Fruit fly (Drosophila melanogaster) whole organism, embryonic: ENCODE results near the gene kairos.
A peak's percentile ranks its signal among the peaks of the same experiment; 100 is the strongest.

Experiments
- Atf6 ChIP-seq: fragments of 200-800 bp; sonication (Bioruptor generic); IDR thresholded peaks from 2 replicates; pipeline ENCODE4 v1.3.6; 2022; ENCODE audit warnings: missing biosample characterization, missing genetic modification characterization
- Bdp1 ChIP-seq: fragments of 200-800 bp; sonication (Bioruptor generic); optimal IDR thresholded peaks from 3 replicates; lab custom pipeline; 2016; ENCODE audit warnings: missing biosample characterization, missing genetic modification characterization
- CG10462 ChIP-seq: fragments of 200-800 bp; sonication (Bioruptor generic); optimal IDR thresholded peaks from 2 replicates; lab custom pipeline; 2016; ENCODE audit warnings: missing biosample characterization, missing genetic modification characterization
- CG10565 ChIP-seq: fragments of 200-800 bp; sonication (Bioruptor generic); optimal IDR thresholded peaks from 3 replicates; lab custom pipeline; 2016; ENCODE audit warnings: missing biosample characterization, mild to moderate bottlenecking, missing genetic modification characterization
- CG11504 ChIP-seq: fragments of 200-800 bp; sonication (Bioruptor generic); optimal IDR thresholded peaks from 3 replicates; lab custom pipeline; 2019; ENCODE audit warnings: missing biosample characterization, mild to moderate bottlenecking, missing genetic modification characterization, moderate library complexity
- CG12769 ChIP-seq: fragments of 200-800 bp; sonication (Bioruptor generic); optimal IDR thresholded peaks from 2 replicates; lab custom pipeline; 2019; ENCODE audit warnings: missing biosample characterization, mild to moderate bottlenecking, missing genetic modification characterization, moderate library complexity
- CG17328 ChIP-seq: fragments of 200-800 bp; sonication (Bioruptor generic); IDR thresholded peaks from 2 replicates; pipeline ENCODE4 v1.3.6; 2022; ENCODE audit warnings: missing biosample characterization, missing genetic modification characterization
- CG17361 ChIP-seq: fragments of 200-800 bp; sonication (Bioruptor generic); IDR thresholded peaks from 3 replicates; pipeline ENCODE4 v1.3.6; 2022; ENCODE audit warnings: missing biosample characterization, missing genetic modification characterization
- CG17829 ChIP-seq: fragments of 200-800 bp; optimal IDR thresholded peaks from 2 replicates; lab custom pipeline; 2019; ENCODE audit warnings: missing biosample characterization, mild to moderate bottlenecking, missing genetic modification characterization, moderate library complexity
- CG18599 ChIP-seq: fragments of 200-800 bp; sonication (Bioruptor generic); optimal IDR thresholded peaks from 3 replicates; lab custom pipeline; 2017; ENCODE audit warnings: missing biosample characterization, missing genetic modification characterization, mild to moderate bottlenecking, moderate library complexity, missing genetic modification reagents
- CG2116 ChIP-seq: fragments of 200-800 bp; sonication (Bioruptor generic); optimal IDR thresholded peaks from 3 replicates; lab custom pipeline; 2018; ENCODE audit warnings: missing biosample characterization, mild to moderate bottlenecking, missing genetic modification characterization
- CG2199 ChIP-seq: fragments of 200-800 bp; sonication (Bioruptor generic); IDR thresholded peaks from 3 replicates; pipeline ENCODE4 v1.3.6; 2022; ENCODE audit warnings: missing biosample characterization, missing genetic modification characterization
- CG2678 ChIP-seq: fragments of 200-800 bp; sonication (Bioruptor generic); optimal IDR thresholded peaks from 3 replicates; lab custom pipeline; 2019; ENCODE audit warnings: missing biosample characterization, mild to moderate bottlenecking, missing genetic modification characterization, moderate library complexity
- CG31224 ChIP-seq: fragments of 200-800 bp; sonication (Bioruptor generic); IDR thresholded peaks from 2 replicates; pipeline ENCODE4 v1.3.6; 2022; ENCODE audit warnings: missing biosample characterization, missing genetic modification characterization
- CG42726 ChIP-seq: fragments of 200-800 bp; sonication (Bioruptor generic); IDR thresholded peaks from 2 replicates; pipeline ENCODE4 v1.3.6; 2022; ENCODE audit warnings: missing biosample characterization, missing genetic modification characterization; ENCODE audit not compliant: partially characterized antibody
- CG4360 ChIP-seq: fragments of 200-800 bp; sonication (Bioruptor generic); IDR thresholded peaks from 2 replicates; pipeline ENCODE4 v1.3.6; 2022; ENCODE audit warnings: missing biosample characterization, missing genetic modification characterization
- CG4404 ChIP-seq: fragments of 200-800 bp; sonication (Bioruptor generic); IDR thresholded peaks from 2 replicates; pipeline ENCODE4 v1.3.6; 2022; ENCODE audit warnings: missing biosample characterization, missing genetic modification characterization
- CG6854 ChIP-seq: fragments of 200-800 bp; sonication (Bioruptor generic); optimal IDR thresholded peaks from 3 replicates; lab custom pipeline; 2017; ENCODE audit warnings: missing biosample characterization, mild to moderate bottlenecking, missing genetic modification characterization
- CrebB ChIP-seq: fragments of 200-800 bp; sonication (Bioruptor generic); optimal IDR thresholded peaks from 3 replicates; lab custom pipeline; 2018; ENCODE audit warnings: missing biosample characterization, mild to moderate bottlenecking, missing genetic modification characterization
- Deaf1 ChIP-seq: fragments of 200-800 bp; optimal IDR thresholded peaks from 3 replicates; lab custom pipeline; 2019; ENCODE audit warnings: missing biosample characterization, mild to moderate bottlenecking, missing genetic modification characterization, moderate library complexity
- Dip3 ChIP-seq: fragments of 200-800 bp; sonication (Bioruptor generic); optimal IDR thresholded peaks from 3 replicates; lab custom pipeline; 2016; ENCODE audit warnings: missing biosample characterization, missing genetic modification characterization
- HLH3B ChIP-seq: fragments of 200-800 bp; sonication (Bioruptor generic); IDR thresholded peaks from 2 replicates; pipeline ENCODE4 v1.3.6; 2022; ENCODE audit warnings: missing biosample characterization, missing genetic modification characterization
- Hr39 ChIP-seq: fragments of >200 bp; optimal IDR thresholded peaks from 2 replicates; lab custom pipeline; 2017
- Med ChIP-seq: fragments of 200-800 bp; sonication (Bioruptor generic); peaks from one replicate; lab custom pipeline; 2016; ENCODE audit warnings: missing biosample characterization, missing genetic modification characterization, mild to moderate bottlenecking, inconsistent platforms, moderate library complexity
- Mes4 ChIP-seq: fragments of 200-800 bp; sonication (Bioruptor generic); optimal IDR thresholded peaks from 2 replicates; lab custom pipeline; 2016; ENCODE audit warnings: missing biosample characterization, missing genetic modification characterization
- Nf-YC ChIP-seq: fragments of 200-800 bp; optimal IDR thresholded peaks from 3 replicates; lab custom pipeline; 2019; ENCODE audit warnings: missing biosample characterization, mild to moderate bottlenecking, missing genetic modification characterization, moderate library complexity
- Pdp1 ChIP-seq, 2 experiments: fragments of 200-800 bp; sonication (Bioruptor generic); optimal IDR thresholded peaks; 3 replicates each; lab custom pipeline; 2016; ENCODE audit warnings: missing biosample characterization in 2 of 2, missing genetic modification characterization in 2 of 2, mild to moderate bottlenecking in 1 of 2, moderate library complexity in 1 of 2
- Xrp1 ChIP-seq: fragments of 200-800 bp; sonication (Bioruptor generic); IDR thresholded peaks from 2 replicates; pipeline ENCODE4 v1.3.6; 2022; ENCODE audit warnings: missing biosample characterization, missing genetic modification characterization
- ab ChIP-seq: fragments of 200-800 bp; sonication (Bioruptor generic); optimal IDR thresholded peaks from 2 replicates; lab custom pipeline; 2016; ENCODE audit warnings: missing biosample characterization, missing genetic modification characterization
- abd-A ChIP-seq: fragments of 200-800 bp; sonication (Bioruptor generic); optimal IDR thresholded peaks from 3 replicates; lab custom pipeline; 2019; ENCODE audit warnings: missing biosample characterization, mild to moderate bottlenecking, missing genetic modification characterization, moderate library complexity
- chinmo ChIP-seq: fragments of 200-800 bp; sonication (Bioruptor generic); IDR thresholded peaks from 4 replicates; pipeline ENCODE4 v1.3.6; 2022; ENCODE audit warnings: missing biosample characterization, missing genetic modification characterization; ENCODE audit not compliant: partially characterized antibody
- ci ChIP-seq: fragments of 200-800 bp; sonication (Bioruptor generic); IDR thresholded peaks from 3 replicates; pipeline ENCODE4 v1.3.6; 2022; ENCODE audit warnings: missing biosample characterization, missing genetic modification characterization
- danr ChIP-seq: fragments of 200-800 bp; sonication (Bioruptor generic); IDR thresholded peaks from 2 replicates; pipeline ENCODE4 v1.3.6; 2022; ENCODE audit warnings: missing biosample characterization, missing genetic modification characterization
- ftz-f1 ChIP-seq: fragments of 200-800 bp; sonication (Bioruptor generic); optimal IDR thresholded peaks from 2 replicates; lab custom pipeline; 2016; ENCODE audit warnings: missing biosample characterization, missing genetic modification characterization
- gsb ChIP-seq: fragments of 200-800 bp; sonication (Bioruptor generic); IDR thresholded peaks from 2 replicates; pipeline ENCODE4 v1.3.6; 2022; ENCODE audit warnings: missing biosample characterization, missing genetic modification characterization
- ham ChIP-seq: fragments of 200-800 bp; sonication (Bioruptor generic); IDR thresholded peaks from 2 replicates; pipeline ENCODE4 v1.3.6; 2022; ENCODE audit warnings: missing biosample characterization, missing genetic modification characterization
- hth ChIP-seq: fragments of >200 bp; optimal IDR thresholded peaks from 2 replicates; lab custom pipeline; 2017; ENCODE audit warnings: inconsistent platforms
- ind ChIP-seq: fragments of 200-800 bp; sonication (Bioruptor generic); optimal IDR thresholded peaks from 3 replicates; lab custom pipeline; 2016; ENCODE audit warnings: missing biosample characterization, missing genetic modification characterization
- lov ChIP-seq, 2 experiments: fragments of 200-800 bp in 1 of 2; fragments of >200 bp in 1 of 2; sonication (Bioruptor generic) in 1 of 2; IDR thresholded peaks in 1 of 2; optimal IDR thresholded peaks in 1 of 2; 2 replicates in 1 of 2; 3 replicates in 1 of 2; pipeline versions ENCODE4 v1.3.6 to Lab custom; 2017 to 2022; ENCODE audit warnings: missing biosample characterization in 1 of 2, missing genetic modification characterization in 1 of 2
- luna ChIP-seq: fragments of 200-800 bp; sonication (Bioruptor generic); optimal IDR thresholded peaks from 2 replicates; lab custom pipeline; 2016; ENCODE audit warnings: missing biosample characterization, missing genetic modification characterization
- mld ChIP-seq: fragments of 200-800 bp; sonication (Bioruptor generic); IDR thresholded peaks from 3 replicates; pipeline ENCODE4 v1.3.6; 2022; ENCODE audit warnings: missing biosample characterization, missing genetic modification characterization; ENCODE audit not compliant: partially characterized antibody
- phol ChIP-seq: fragments of 200-800 bp; sonication (Bioruptor generic); optimal IDR thresholded peaks from 3 replicates; lab custom pipeline; 2018; ENCODE audit warnings: missing biosample characterization, mild to moderate bottlenecking, missing genetic modification characterization, moderate library complexity
- sd ChIP-seq: fragments of 200-800 bp; sonication (Bioruptor generic); optimal IDR thresholded peaks from 3 replicates; lab custom pipeline; 2018; ENCODE audit warnings: missing biosample characterization, mild to moderate bottlenecking, missing genetic modification characterization, moderate library complexity
- sens ChIP-seq: fragments of 200-800 bp; sonication (Bioruptor generic); peaks from one replicate; lab custom pipeline; 2016; ENCODE audit warnings: missing biosample characterization, missing genetic modification characterization
- sens-2 ChIP-seq: fragments of 200-800 bp; sonication (Bioruptor generic); IDR thresholded peaks from 2 replicates; pipeline ENCODE4 v1.3.6; 2022; ENCODE audit warnings: missing biosample characterization, missing genetic modification characterization
- slbo ChIP-seq: fragments of 200-800 bp; sonication (Bioruptor generic); IDR thresholded peaks from 2 replicates; pipeline ENCODE4 v1.3.6; 2022; ENCODE audit warnings: missing biosample characterization, missing genetic modification characterization
- sob ChIP-seq: fragments of 200-800 bp; sonication (Bioruptor generic); IDR thresholded peaks from 2 replicates; pipeline ENCODE4 v1.3.6; 2022; ENCODE audit warnings: missing biosample characterization, missing genetic modification characterization
- unpg ChIP-seq: fragments of 200-800 bp; sonication (Bioruptor generic); optimal IDR thresholded peaks from 3 replicates; lab custom pipeline; 2018; ENCODE audit warnings: missing biosample characterization, mild to moderate bottlenecking, missing genetic modification characterization, moderate library complexity
- vvl ChIP-seq: fragments of 200-800 bp; sonication (Bioruptor generic); IDR thresholded peaks from 2 replicates; pipeline ENCODE4 v1.3.6; 2022; ENCODE audit warnings: missing biosample characterization, missing genetic modification characterization
- z ChIP-seq: fragments of 200-800 bp; sonication (Bioruptor generic); IDR thresholded peaks from 3 replicates; pipeline ENCODE4 v1.3.6; 2022; ENCODE audit warnings: missing biosample characterization, missing genetic modification characterization
- zfh2 ChIP-seq: fragments of 200-800 bp; sonication (Bioruptor generic); optimal IDR thresholded peaks from 2 replicates; lab custom pipeline; 2016; ENCODE audit warnings: missing biosample characterization, missing genetic modification characterization

The kairos gene

dm6 chrX:18319912-18320520, 36.0 kb downstream of the kairos start (continued):
- no peak for TF ChIP-seq CG42726 (GFP tag; lab: Robert Waterston, UW)
- peak; percentile 39 for TF ChIP-seq CG11504 (tag; lab: Kevin White, UChicago)
- TF ChIP-seq Med (GFP tag; lab: Kevin White, UChicago), result peak; percentile 76
- TF ChIP-seq ham, result no peak
- TF ChIP-seq CG10462 (GFP tag; lab: Kevin White, UChicago), result no peak
- TF ChIP-seq danr (GFP tag; lab: Robert Waterston, UW), result no peak
- TF ChIP-seq ab (GFP tag; lab: Kevin White, UChicago), result no peak
- 0 out of 2 replicates have a peak, but pooled peaks have one; percentile 8 for TF ChIP-seq vvl (GFP tag; lab: Robert Waterston, UW)
- no peak for TF ChIP-seq Xrp1 (GFP tag; lab: Robert Waterston, UW)
- TF ChIP-seq sens-2 (GFP tag; lab: Robert Waterston, UW), result no peak
- TF ChIP-seq Dip3 (GFP tag; lab: Kevin White, UChicago), result no peak
- TF ChIP-seq abd-A (tag; lab: Kevin White, UChicago), result no peak
- no peak for TF ChIP-seq CG10565 (GFP tag; lab: Kevin White, UChicago)
- TF ChIP-seq Pdp1 (GFP tag; optimal IDR thresholded peaks at IDR 0.05; lab: Kevin White, UChicago), result peak in 1 of 2 experiments; percentile 37
- peak; percentile 40 for TF ChIP-seq slbo
- TF ChIP-seq CG18599 (GFP tag; lab: Kevin White, UChicago), result no peak
- no peak for TF ChIP-seq ind
- TF ChIP-seq chinmo (GFP tag; lab: Robert Waterston, UW), result 0 out of 4 replicates have a peak, but pooled peaks have one; percentile 40
- TF ChIP-seq ci (GFP tag; lab: Robert Waterston, UW), result 0 out of 3 replicates have a peak, but pooled peaks have one; percentile 13
- TF ChIP-seq CG17328, result no peak
- TF ChIP-seq CG4404 (GFP tag; lab: Robert Waterston, UW), result no peak
- no peak for TF ChIP-seq lov (optimal IDR thresholded peaks at IDR 0.05; lab: Kevin White, UChicago)
- no peak for TF ChIP-seq lov (GFP tag; IDR thresholded peaks at IDR 0.05; lab: Robert Waterston, UW)
- no peak for TF ChIP-seq CrebB (tag; lab: Kevin White, UChicago)
- TF ChIP-seq CG2678, result peak; percentile 33
- TF ChIP-seq sens (GFP tag; lab: Kevin White, UChicago), result peak; percentile 62
- TF ChIP-seq sd (tag; lab: Kevin White, UChicago), result peak; percentile 85
- TF ChIP-seq sob, result 0 out of 2 replicates have a peak, but pooled peaks have one; percentile 29
- no peak for TF ChIP-seq hth (lab: Kevin White, UChicago)
- TF ChIP-seq HLH3B (GFP tag; lab: Robert Waterston, UW), result 0 out of 2 replicates have a peak, but pooled peaks have one; percentile 10
- TF ChIP-seq CG17829 (tag; lab: Kevin White, UChicago), result no peak
- no peak for TF ChIP-seq phol
- no peak for TF ChIP-seq CG6854 (GFP tag; lab: Kevin White, UChicago)
- no peak for TF ChIP-seq gsb (GFP tag; lab: Robert Waterston, UW)
- TF ChIP-seq CG12769 (tag; lab: Kevin White, UChicago), result peak; percentile 48
- peak; percentile 34; the same call in 1 of the 3 replicates for TF ChIP-seq CG17361 (GFP tag; lab: Robert Waterston, UW)
- TF ChIP-seq CG2199 (GFP tag; lab: Robert Waterston, UW), result 0 out of 3 replicates have a peak, but pooled peaks have one; percentile 66
- no peak for TF ChIP-seq mld (GFP tag; lab: Robert Waterston, UW)
- no peak for TF ChIP-seq CG31224 (GFP tag; lab: Robert Waterston, UW)
- peak; percentile 30 for TF ChIP-seq zfh2

dm6 chrX:18315835-18316234, 40.2 kb downstream of the kairos start:
- TF ChIP-seq Atf6 (GFP tag; lab: Robert Waterston, UW), result no peak
- no peak for TF ChIP-seq Bdp1 (GFP tag; lab: Kevin White, UChicago)
- peak; percentile 91 for TF ChIP-seq Hr39 (lab: Kevin White, UChicago)
- peak; percentile 89 for TF ChIP-seq Deaf1 (tag; lab: Kevin White, UChicago)
- TF ChIP-seq CG17361 (GFP tag; lab: Robert Waterston, UW), result no peak
- TF ChIP-seq z, result peak; percentile 31; the same call in 1 of the 3 replicates
- no peak for TF ChIP-seq unpg (GFP tag; lab: Kevin White, UChicago)
- TF ChIP-seq Nf-YC (tag; lab: Kevin White, UChicago), result peak; percentile 36
- TF ChIP-seq chinmo (GFP tag; lab: Robert Waterston, UW), result 0 out of 4 replicates have a peak, but pooled peaks have one; percentile 34
- TF ChIP-seq CG4360 (GFP tag; lab: Robert Waterston, UW), result peak; percentile 73
- TF ChIP-seq ftz-f1 (GFP tag; lab: Kevin White, UChicago), result no peak
- TF ChIP-seq luna (GFP tag; lab: Kevin White, UChicago), result no peak
- TF ChIP-seq CG2116 (GFP tag; lab: Kevin White, UChicago), result no peak
- TF ChIP-seq Mes4, result no peak
